Fruit fly (Drosophila melanogaster) whole organism, prepupa: ENCODE data around the gene CG33307.

Experiments used
- CG11294 ChIP-seq: fragments of 200-800 bp; sonication (Bioruptor generic); IDR thresholded peaks from 2 replicates; pipeline ENCODE4 v1.3.6; 2022; ENCODE audit warnings: missing biosample characterization, missing genetic modification characterization
- CG15336 ChIP-seq: fragments of 200-800 bp; sonication (Bioruptor generic); IDR thresholded peaks from 2 replicates; pipeline ENCODE4 v1.3.6; 2022; ENCODE audit warnings: missing biosample characterization, missing genetic modification characterization
- CG1621 ChIP-seq: fragments of 200-800 bp; sonication (Bioruptor generic); optimal IDR thresholded peaks from 3 replicates; lab custom pipeline; 2018; ENCODE audit warnings: missing biosample characterization, mild to moderate bottlenecking, missing genetic modification characterization
- CG16779 ChIP-seq: fragments of 200-800 bp; sonication (Bioruptor generic); optimal IDR thresholded peaks from 3 replicates; lab custom pipeline; 2017; ENCODE audit warnings: missing biosample characterization, mild to moderate bottlenecking, missing genetic modification characterization
- CG32006 ChIP-seq: fragments of 200-800 bp; sonication (Bioruptor generic); optimal IDR thresholded peaks from 3 replicates; lab custom pipeline; 2017; ENCODE audit warnings: missing biosample characterization, mild to moderate bottlenecking, missing genetic modification characterization
- CG4318 ChIP-seq: fragments of 200-800 bp; sonication (Bioruptor generic); optimal IDR thresholded peaks from 3 replicates; lab custom pipeline; 2017; ENCODE audit warnings: missing biosample characterization, mild to moderate bottlenecking, missing genetic modification characterization
- CG6163 ChIP-seq: fragments of 200-800 bp; sonication (Bioruptor generic); IDR thresholded peaks from 3 replicates; pipeline ENCODE4 v1.3.6; 2022; ENCODE audit warnings: missing biosample characterization, missing genetic modification characterization
- CG6276 ChIP-seq: fragments of 200-800 bp; sonication (Bioruptor generic); optimal IDR thresholded peaks from 2 replicates; lab custom pipeline; 2017; ENCODE audit warnings: missing biosample characterization, mild to moderate bottlenecking, missing genetic modification characterization
- CG6792 ChIP-seq: fragments of 200-800 bp; sonication (Bioruptor generic); optimal IDR thresholded peaks from 3 replicates; lab custom pipeline; 2016; ENCODE audit warnings: missing biosample characterization, missing genetic modification characterization
- CG6808 ChIP-seq: fragments of 200-800 bp; sonication (Bioruptor generic); optimal IDR thresholded peaks from 3 replicates; lab custom pipeline; 2017; ENCODE audit warnings: missing biosample characterization, missing genetic modification characterization, mild to moderate bottlenecking, moderate library complexity, missing genetic modification reagents
- CG6854 ChIP-seq: fragments of 200-800 bp; sonication (Bioruptor generic); optimal IDR thresholded peaks from 2 replicates; lab custom pipeline; 2017; ENCODE audit warnings: missing biosample characterization, mild to moderate bottlenecking, missing genetic modification characterization
- CG7368 ChIP-seq: fragments of 200-800 bp; sonication (Bioruptor generic); optimal IDR thresholded peaks from 3 replicates; lab custom pipeline; 2016; ENCODE audit warnings: missing biosample characterization, missing genetic modification characterization
- CG8319 ChIP-seq: fragments of 200-800 bp; sonication (Bioruptor generic); optimal IDR thresholded peaks from 3 replicates; lab custom pipeline; 2016; ENCODE audit warnings: missing biosample characterization, missing genetic modification characterization
- CG9139 ChIP-seq: fragments of 200-800 bp; sonication (Bioruptor generic); optimal IDR thresholded peaks from 3 replicates; lab custom pipeline; 2017; ENCODE audit warnings: missing biosample characterization, mild to moderate bottlenecking, missing genetic modification characterization
- Eip75B ChIP-seq: fragments of 200-800 bp; sonication (Bioruptor generic); optimal IDR thresholded peaks from 3 replicates; lab custom pipeline; 2016; ENCODE audit warnings: missing biosample characterization, missing genetic modification characterization
- Eip78C ChIP-seq: fragments of 200-800 bp; sonication (Bioruptor generic); peaks from one replicate; lab custom pipeline; 2016; ENCODE audit warnings: missing biosample characterization, missing genetic modification characterization
- Eip93F ChIP-seq: fragments of 200-800 bp; sonication (Bioruptor generic); optimal IDR thresholded peaks from 2 replicates; lab custom pipeline; 2016; ENCODE audit warnings: missing biosample characterization, mild to moderate bottlenecking, missing genetic modification characterization
- Ets21C ChIP-seq: fragments of 200-800 bp; sonication (Bioruptor generic); optimal IDR thresholded peaks from 3 replicates; lab custom pipeline; 2016; ENCODE audit warnings: missing biosample characterization, missing genetic modification characterization
- Ets96B ChIP-seq: fragments of 200-800 bp; optimal IDR thresholded peaks from 2 replicates; lab custom pipeline; 2019; ENCODE audit warnings: missing biosample characterization, mild to moderate bottlenecking, missing genetic modification characterization, moderate library complexity
- Gug ChIP-seq: fragments of 200-800 bp; sonication (Bioruptor generic); IDR thresholded peaks from 2 replicates; pipeline ENCODE4 v1.3.6; 2022; ENCODE audit warnings: missing biosample characterization, missing genetic modification characterization
- Hr39 ChIP-seq: fragments of 200-800 bp; sonication (Bioruptor generic); optimal IDR thresholded peaks from 2 replicates; lab custom pipeline; 2016; ENCODE audit warnings: missing biosample characterization, missing genetic modification characterization
- Lpt ChIP-seq: fragments of 200-800 bp; sonication (Bioruptor generic); optimal IDR thresholded peaks from 3 replicates; lab custom pipeline; 2016; ENCODE audit warnings: missing biosample characterization, missing genetic modification characterization
- Met ChIP-seq: fragments of 200-800 bp; sonication (Bioruptor generic); optimal IDR thresholded peaks from 3 replicates; lab custom pipeline; 2016; ENCODE audit warnings: missing biosample characterization, missing genetic modification characterization
- OdsH ChIP-seq: fragments of 200-800 bp; sonication (Bioruptor generic); optimal IDR thresholded peaks from 3 replicates; lab custom pipeline; 2016; ENCODE audit warnings: missing biosample characterization, missing genetic modification characterization
- Smox ChIP-seq: fragments of 200-800 bp; sonication (Bioruptor generic); optimal IDR thresholded peaks from 3 replicates; lab custom pipeline; 2016; ENCODE audit warnings: missing biosample characterization, missing genetic modification characterization
- Sox102F ChIP-seq: fragments of 200-800 bp; sonication (Bioruptor generic); optimal IDR thresholded peaks from 2 replicates; lab custom pipeline; 2016; ENCODE audit warnings: missing biosample characterization, mild to moderate bottlenecking, missing genetic modification characterization
- achi ChIP-seq: fragments of 200-800 bp; sonication (Bioruptor generic); optimal IDR thresholded peaks from 3 replicates; lab custom pipeline; 2016; ENCODE audit warnings: missing biosample characterization, missing genetic modification characterization
- acj6 ChIP-seq: fragments of 200-800 bp; sonication (Bioruptor generic); optimal IDR thresholded peaks from 3 replicates; lab custom pipeline; 2016; ENCODE audit warnings: missing biosample characterization, missing genetic modification characterization
- dac ChIP-seq: fragments of 200-800 bp; sonication (Bioruptor generic); optimal IDR thresholded peaks from 2 replicates; lab custom pipeline; 2017; ENCODE audit warnings: missing biosample characterization, mild to moderate bottlenecking, missing genetic modification characterization
- eg ChIP-seq: fragments of 200-800 bp; sonication (Bioruptor generic); IDR thresholded peaks from 3 replicates; pipeline ENCODE4 v1.3.6; 2022; ENCODE audit warnings: missing biosample characterization, missing genetic modification characterization
- esn ChIP-seq: fragments of 200-800 bp; sonication (Bioruptor generic); optimal IDR thresholded peaks from 2 replicates; lab custom pipeline; 2016; ENCODE audit warnings: missing biosample characterization, mild to moderate bottlenecking, missing genetic modification characterization, moderate library complexity
- fd59A ChIP-seq: fragments of 200-800 bp; sonication (Bioruptor generic); optimal IDR thresholded peaks from 2 replicates; lab custom pipeline; 2017; ENCODE audit warnings: missing biosample characterization, mild to moderate bottlenecking, missing genetic modification characterization, missing genetic modification reagents
- fd85E ChIP-seq: fragments of 200-800 bp; sonication (Bioruptor generic); optimal IDR thresholded peaks from 3 replicates; lab custom pipeline; 2016; ENCODE audit warnings: missing biosample characterization, missing genetic modification characterization
- fkh ChIP-seq: fragments of 200-800 bp; sonication (Bioruptor generic); optimal IDR thresholded peaks from 3 replicates; lab custom pipeline; 2017; ENCODE audit warnings: missing biosample characterization, mild to moderate bottlenecking, missing genetic modification characterization, moderate library complexity
- lz ChIP-seq: fragments of 200-800 bp; sonication (Bioruptor generic); optimal IDR thresholded peaks from 3 replicates; lab custom pipeline; 2016; ENCODE audit warnings: missing biosample characterization, missing genetic modification characterization
- net ChIP-seq: fragments of 200-800 bp; sonication (Bioruptor generic); optimal IDR thresholded peaks from 3 replicates; lab custom pipeline; 2016; ENCODE audit warnings: missing biosample characterization, missing genetic modification characterization
- pdm3 ChIP-seq: fragments of 200-800 bp; sonication (Bioruptor generic); optimal IDR thresholded peaks from 3 replicates; lab custom pipeline; 2016; ENCODE audit warnings: missing biosample characterization, missing genetic modification characterization
- salr ChIP-seq, 2 experiments: fragments of 200-800 bp; sonication (Bioruptor generic); optimal IDR thresholded peaks; 3 replicates each; lab custom pipeline; 2016 to 2018; ENCODE audit warnings: missing biosample characterization in 2 of 2, missing genetic modification characterization in 2 of 2, mild to moderate bottlenecking in 1 of 2
- svp ChIP-seq: fragments of 200-800 bp; sonication (Bioruptor generic); peaks from one replicate; lab custom pipeline; 2016; ENCODE audit warnings: missing biosample characterization, missing genetic modification characterization
- topi ChIP-seq: fragments of 200-800 bp; sonication (Bioruptor generic); optimal IDR thresholded peaks from 3 replicates; lab custom pipeline; 2016; ENCODE audit warnings: missing biosample characterization, missing genetic modification characterization
- vri ChIP-seq: fragments of 200-800 bp; sonication (Bioruptor generic); optimal IDR thresholded peaks from 3 replicates; lab custom pipeline; 2016; ENCODE audit warnings: missing biosample characterization, mild to moderate bottlenecking, missing genetic modification characterization

Gene CG33307

dm6 chr2L:13884678-13885303 is 43.5 kb upstream of the CG33307 start (continued):
- no peak for TF ChIP-seq fd85E (GFP tag; lab: Kevin White, UChicago)
- TF ChIP-seq Hr39 (GFP tag; lab: Kevin White, UChicago) = peak; percentile 24
- peak; percentile 36 for TF ChIP-seq CG6792
- peak; percentile 37 for TF ChIP-seq fd59A (GFP tag; lab: Kevin White, UChicago)
- TF ChIP-seq topi (GFP tag; lab: Kevin White, UChicago) = peak; percentile 58
- TF ChIP-seq OdsH = peak; percentile 35
- no peak for TF ChIP-seq net
- TF ChIP-seq CG1621 (tag; lab: Kevin White, UChicago) = no peak
- TF ChIP-seq CG15336 = 0 out of 2 replicates have a peak, but pooled peaks have one; percentile 7
- TF ChIP-seq CG32006 (GFP tag; lab: Kevin White, UChicago) = peak; percentile 12
- no peak for TF ChIP-seq CG4318 (GFP tag; lab: Kevin White, UChicago)
- TF ChIP-seq Smox (GFP tag; lab: Kevin White, UChicago) = peak; percentile 31
- TF ChIP-seq CG6854 (GFP tag; lab: Kevin White, UChicago) = no peak
- peak; percentile 2 for TF ChIP-seq pdm3 (GFP tag; lab: Kevin White, UChicago)

- TF ChIP-seq net (peak; percentile 10), lz (GFP tag; lab: Kevin White, UChicago) (no peak)
These were observed 42.8 kb upstream of the CG33307 start for dm6 chr2L:13884063-13884656.

dm6 chr2L:13881939-13882338 is 40.6 kb upstream of the CG33307 start:
- peak; percentile 49 for TF ChIP-seq svp (GFP tag; lab: Kevin White, UChicago)
- TF ChIP-seq Met (GFP tag; lab: Kevin White, UChicago) = peak; percentile 15
- TF ChIP-seq Ets21C (GFP tag; lab: Kevin White, UChicago) = no peak
- TF ChIP-seq esn (GFP tag; lab: Kevin White, UChicago) = peak; percentile 17
- peak; percentile 89 for TF ChIP-seq fkh (GFP tag; lab: Kevin White, UChicago)
- TF ChIP-seq Eip78C (GFP tag; lab: Kevin White, UChicago) = peak; percentile 67
- TF ChIP-seq eg (GFP tag; lab: Robert Waterston, UW) = 0 out of 3 replicates have a peak, but pooled peaks have one; percentile 10
- no peak for TF ChIP-seq CG16779
- TF ChIP-seq vri = peak; percentile 56
- no peak for TF ChIP-seq dac (GFP tag; lab: Kevin White, UChicago)

- no peak for TF ChIP-seq Lpt (GFP tag; lab: Kevin White, UChicago)
- peak; percentile 20 for TF ChIP-seq Eip93F (GFP tag; lab: Kevin White, UChicago)
- peak; percentile 74 for TF ChIP-seq svp (GFP tag; lab: Kevin White, UChicago)
These were observed 40.1 kb upstream of the CG33307 start for dm6 chr2L:13881387-13881902.

dm6 chr2L:13878801-13879200 is 37.5 kb upstream of the CG33307 start:
- TF ChIP-seq achi (GFP tag; lab: Kevin White, UChicago) = no peak
- TF ChIP-seq CG6276 (GFP tag; lab: Kevin White, UChicago) = peak; percentile 6
- TF ChIP-seq Gug (GFP tag; lab: Robert Waterston, UW) = peak; percentile 26; the same call in 1 of the 2 replicates
- peak; percentile 18 for TF ChIP-seq CG7368 (GFP tag; lab: Kevin White, UChicago)
- TF ChIP-seq CG6163 (GFP tag; lab: Robert Waterston, UW) = peak; percentile 41; the same call in 2 of the 3 replicates
- no peak for TF ChIP-seq CG11294 (GFP tag; lab: Robert Waterston, UW)
- TF ChIP-seq CG16779 = peak; percentile 30
- no peak for TF ChIP-seq Eip75B (GFP tag; lab: Kevin White, UChicago)
- TF ChIP-seq Ets21C (GFP tag; lab: Kevin White, UChicago) = no peak
- no peak for TF ChIP-seq acj6
- TF ChIP-seq Smox (GFP tag; lab: Kevin White, UChicago) = no peak
- TF ChIP-seq CG8319 (GFP tag; lab: Kevin White, UChicago) = no peak
- TF ChIP-seq fkh (GFP tag; lab: Kevin White, UChicago) = peak; percentile 48
- TF ChIP-seq net = peak; percentile 7
- TF ChIP-seq CG6792 = no peak
- no peak for TF ChIP-seq CG6808 (GFP tag; lab: Kevin White, UChicago)
- TF ChIP-seq Sox102F (GFP tag; lab: Kevin White, UChicago) = peak; percentile 3
- peak; percentile 71 for TF ChIP-seq vri
- TF ChIP-seq CG6854 (GFP tag; lab: Kevin White, UChicago) = peak; percentile 43
- TF ChIP-seq Eip93F (GFP tag; lab: Kevin White, UChicago) = no peak
- peak; percentile 12 for TF ChIP-seq esn (GFP tag; lab: Kevin White, UChicago)
- peak; percentile 17 for TF ChIP-seq CG9139 (GFP tag; lab: Kevin White, UChicago)
- no peak for TF ChIP-seq CG4318 (GFP tag; lab: Kevin White, UChicago)
- no peak for TF ChIP-seq Ets96B (tag; lab: Kevin White, UChicago)
- TF ChIP-seq salr (GFP tag; optimal IDR thresholded peaks at IDR 0.05; lab: Kevin White, UChicago) = no peak
- no peak for TF ChIP-seq Hr39 (GFP tag; lab: Kevin White, UChicago)
